Fruit fly (Drosophila melanogaster): ENCODE results near the gene CG43965.

Gene CG43965

dm6 chr3L:8721145-8721544 lies 4.4 kb downstream of the CG43965 start, which contains the start of the genes CG32022 and CG6511:
CG32022 (minus strand) TSS chr3L:8721272.
CG6511 (plus strand) TSS chr3L:8721324.
- TF ChIP-seq peb (GFP tag; IDR thresholded peaks at IDR 0.05) (peak; percentile 93), CG1832 (GFP tag; optimal IDR thresholded peaks at IDR 0.05) (no peak), Fer1 (GFP tag; optimal IDR thresholded peaks at IDR 0.05) (peak; percentile 97), CG10979 (tag; optimal IDR thresholded peaks at IDR 0.05) (peak; percentile 95), lbe (GFP tag; optimal IDR thresholded peaks at IDR 0.05) (peak; percentile 91), CG7963 (GFP tag; IDR thresholded peaks at IDR 0.05; ENCODE audit: partially characterized antibody) (no peak), GATAe (GFP tag; conservative IDR thresholded peaks at IDR 0.05) (peak; percentile 89), CG17912 (GFP tag; optimal IDR thresholded peaks at IDR 0.05) (peak; percentile 86), ken (GFP tag; IDR thresholded peaks at IDR 0.05) (peak; percentile 94), CG11696 (GFP tag; IDR thresholded peaks at IDR 0.05) (peak; percentile 86), CG17359 (tag; optimal IDR thresholded peaks at IDR 0.05) (peak; percentile 95), pan (optimal IDR thresholded peaks at IDR 0.05) (no peak), pan (GFP tag; optimal IDR thresholded peaks at IDR 0.05 in 1 of 2, IDR thresholded peaks at IDR 0.05 in 1 of 2) (peak in 1 of 2 experiments; percentile 94), NC2α (GFP tag; optimal IDR thresholded peaks at IDR 0.05) (peak; percentile 95), rib (GFP tag; IDR thresholded peaks at IDR 0.05) (peak; percentile 92), CG17186 (GFP tag; optimal IDR thresholded peaks at IDR 0.05) (peak; percentile 70), HHEX (GFP tag; optimal IDR thresholded peaks at IDR 0.05) (peak; percentile 96), z (GFP tag; IDR thresholded peaks at IDR 0.05) (peak; percentile 11; the same call in 1 of the 3 replicates), fd3F (GFP tag; optimal IDR thresholded peaks at IDR 0.05) (peak; percentile 96), CG33557 (GFP tag; optimal IDR thresholded peaks at IDR 0.05) (peak; percentile 96), Opbp (GFP tag; IDR thresholded peaks at IDR 0.05; ENCODE audit: partially characterized antibody) (no peak), CG10209 (GFP tag; optimal IDR thresholded peaks at IDR 0.05) (peak; percentile 97), CG17829 (tag; optimal IDR thresholded peaks at IDR 0.05) (peak; percentile 96), Poxn (GFP tag; IDR thresholded peaks at IDR 0.05) (peak; percentile 91), HmgZ (tag; optimal IDR thresholded peaks at IDR 0.05) (peak; percentile 98), sug (tag; optimal IDR thresholded peaks at IDR 0.05) (peak; percentile 98), CG18764 (GFP tag; optimal IDR thresholded peaks at IDR 0.05) (peak; percentile 96), CG12236 (GFP tag; optimal IDR thresholded peaks at IDR 0.05) (peak; percentile 94), zfh2 (GFP tag; optimal IDR thresholded peaks at IDR 0.05) (peak; percentile 99), CG11247 (GFP tag; IDR thresholded peaks at IDR 0.05) (peak; percentile 94; the same call in 1 of the 2 replicates), gsb (GFP tag; IDR thresholded peaks at IDR 0.05) (peak; percentile 89), CG15601 (tag; optimal IDR thresholded peaks at IDR 0.05) (peak; percentile 94), CG4424 (GFP tag; optimal IDR thresholded peaks at IDR 0.05) (peak; percentile 97), gro (GFP tag; optimal IDR thresholded peaks at IDR 0.05) (peak; percentile 96), trem (tag; optimal IDR thresholded peaks at IDR 0.05) (peak; percentile 99), ato (GFP tag; IDR thresholded peaks at IDR 0.05; ENCODE audit: partially characterized antibody) (no peak), CG31388 (GFP tag; optimal IDR thresholded peaks at IDR 0.05) (peak; percentile 89), CG43689 (GFP tag; IDR thresholded peaks at IDR 0.05) (peak; percentile 84), sna (GFP tag; IDR thresholded peaks at IDR 0.05; ENCODE audit: partially characterized antibody) (no peak), grn (GFP tag; optimal IDR thresholded peaks at IDR 0.05) (no peak), CG8478 (optimal IDR thresholded peaks at IDR 0.05) (no peak), pb (GFP tag; optimal IDR thresholded peaks at IDR 0.05) (peak; percentile 96), pzg (GFP tag; optimal IDR thresholded peaks at IDR 0.05) (peak; percentile 63), Rfx (GFP tag; IDR thresholded peaks at IDR 0.05) (peak; percentile 97), CG2199 (GFP tag; IDR thresholded peaks at IDR 0.05) (peak; percentile 92), CG7786 (GFP tag; optimal IDR thresholded peaks at IDR 0.05) (peak; percentile 98), CG5245 (GFP tag; optimal IDR thresholded peaks at IDR 0.05) (peak; percentile 91), HmgD (GFP tag; optimal IDR thresholded peaks at IDR 0.05) (peak; percentile 95), CG8290 (GFP tag; optimal IDR thresholded peaks at IDR 0.05) (peak; percentile 95), CG8290 (tag; optimal IDR thresholded peaks at IDR 0.05) (peak in 1 of 2 experiments; percentile 90), gfzf (GFP tag; optimal IDR thresholded peaks at IDR 0.05) (peak; percentile 15), disco-r (GFP tag; optimal IDR thresholded peaks at IDR 0.05) (peak; percentile 95)
